Fruit fly (Drosophila melanogaster) whole organism, embryonic: ENCODE results near the gene uif.
A peak's percentile ranks its signal among the peaks of the same experiment; 100 is the strongest.

Experiments used
- B-H1 ChIP-seq: fragments of 200-800 bp; sonication (Bioruptor generic); IDR thresholded peaks from 3 replicates; pipeline ENCODE4 v1.3.6; 2022; ENCODE audit warnings: missing biosample characterization, missing genetic modification characterization
- BEAF-32 ChIP-seq: fragments of 200-800 bp; sonication (Bioruptor generic); optimal IDR thresholded peaks from 3 replicates; lab custom pipeline; 2017; ENCODE audit warnings: missing biosample characterization, missing genetic modification characterization, mild to moderate bottlenecking, moderate library complexity, missing genetic modification reagents
- Bgb ChIP-seq: fragments of 200-800 bp; sonication (Bioruptor generic); IDR thresholded peaks from 2 replicates; pipeline ENCODE4 v1.3.6; 2022; ENCODE audit warnings: missing biosample characterization, missing genetic modification characterization; ENCODE audit not compliant: partially characterized antibody
- Blimp-1 ChIP-seq: fragments of 200-800 bp; sonication (Bioruptor generic); optimal IDR thresholded peaks from 3 replicates; lab custom pipeline; 2018; ENCODE audit warnings: missing biosample characterization, missing genetic modification characterization, mild to moderate bottlenecking, moderate library complexity, missing genetic modification reagents
- CG10147 ChIP-seq: fragments of 200-800 bp; sonication (Bioruptor generic); optimal IDR thresholded peaks from 2 replicates; lab custom pipeline; 2019; ENCODE audit warnings: missing biosample characterization, mild to moderate bottlenecking, missing genetic modification characterization, moderate library complexity
- CG10543 ChIP-seq: fragments of 200-800 bp; sonication (Bioruptor generic); optimal IDR thresholded peaks from 3 replicates; lab custom pipeline; 2017; ENCODE audit warnings: missing biosample characterization, mild to moderate bottlenecking, missing genetic modification characterization, moderate library complexity
- CG14667 ChIP-seq: fragments of 200-800 bp; sonication (Bioruptor generic); IDR thresholded peaks from 2 replicates; pipeline ENCODE4 v1.3.6; 2022; ENCODE audit warnings: missing biosample characterization, missing genetic modification characterization
- CG14710 ChIP-seq: fragments of 200-800 bp; sonication (Bioruptor generic); optimal IDR thresholded peaks from 3 replicates; lab custom pipeline; 2019; ENCODE audit warnings: missing biosample characterization, mild to moderate bottlenecking, missing genetic modification characterization, moderate library complexity
- CG15011 ChIP-seq: fragments of 200-800 bp; sonication (Bioruptor generic); optimal IDR thresholded peaks from 3 replicates; lab custom pipeline; 2018; ENCODE audit warnings: missing biosample characterization, mild to moderate bottlenecking, missing genetic modification characterization
- CG17186 ChIP-seq: fragments of 200-800 bp; sonication (Bioruptor generic); optimal IDR thresholded peaks from 3 replicates; lab custom pipeline; 2017; ENCODE audit warnings: missing biosample characterization, missing genetic modification reagents, missing genetic modification characterization
- CG17568 ChIP-seq: fragments of 200-800 bp; sonication (Bioruptor generic); optimal IDR thresholded peaks from 2 replicates; lab custom pipeline; 2018; ENCODE audit warnings: missing biosample characterization, mild to moderate bottlenecking, missing genetic modification characterization, moderate library complexity
- CG2889 ChIP-seq: fragments of 200-800 bp; sonication (Bioruptor generic); IDR thresholded peaks from 3 replicates; pipeline ENCODE4 v1.3.6; 2022; ENCODE audit warnings: missing biosample characterization, missing genetic modification characterization
- CG32767 ChIP-seq: fragments of 200-800 bp; sonication (Bioruptor generic); IDR thresholded peaks from 2 replicates; pipeline ENCODE4 v1.3.6; 2022; ENCODE audit warnings: missing biosample characterization, missing genetic modification characterization
- CG34224 ChIP-seq: fragments of 200-800 bp; sonication (Bioruptor generic); IDR thresholded peaks from 3 replicates; pipeline ENCODE4 v1.3.6; 2022; ENCODE audit warnings: missing biosample characterization, missing genetic modification characterization; ENCODE audit not compliant: partially characterized antibody
- CG5180 ChIP-seq: fragments of 200-800 bp; sonication (Bioruptor generic); optimal IDR thresholded peaks from 3 replicates; lab custom pipeline; 2017; ENCODE audit warnings: missing biosample characterization, missing genetic modification characterization, mild to moderate bottlenecking, moderate library complexity, missing genetic modification reagents
- CG6689 ChIP-seq: fragments of 200-800 bp; sonication (Bioruptor generic); IDR thresholded peaks from 2 replicates; pipeline ENCODE4 v1.3.6; 2022; ENCODE audit warnings: missing biosample characterization, missing genetic modification characterization
- CG7556 ChIP-seq: fragments of 200-800 bp; sonication (Bioruptor generic); optimal IDR thresholded peaks from 2 replicates; lab custom pipeline; 2017; ENCODE audit warnings: missing biosample characterization, mild to moderate bottlenecking, missing genetic modification characterization
- CG7928 ChIP-seq: fragments of 200-800 bp; sonication (Bioruptor generic); optimal IDR thresholded peaks from 2 replicates; lab custom pipeline; 2017; ENCODE audit warnings: missing biosample characterization, mild to moderate bottlenecking, missing genetic modification characterization
- CG8281 ChIP-seq: fragments of 200-800 bp; sonication (Bioruptor generic); optimal IDR thresholded peaks from 2 replicates; lab custom pipeline; 2018; ENCODE audit warnings: missing biosample characterization, mild to moderate bottlenecking, missing genetic modification characterization, moderate library complexity
- CG8924 ChIP-seq: fragments of 200-800 bp; optimal IDR thresholded peaks from 3 replicates; lab custom pipeline; 2019; ENCODE audit warnings: missing biosample characterization, mild to moderate bottlenecking, missing genetic modification characterization, moderate library complexity
- Deaf1 ChIP-seq: fragments of 200-800 bp; optimal IDR thresholded peaks from 3 replicates; lab custom pipeline; 2019; ENCODE audit warnings: missing biosample characterization, mild to moderate bottlenecking, missing genetic modification characterization, moderate library complexity
- Dp ChIP-seq: fragments of 200-800 bp; sonication (Bioruptor generic); optimal IDR thresholded peaks from 2 replicates; lab custom pipeline; 2018; ENCODE audit warnings: missing biosample characterization, mild to moderate bottlenecking, missing genetic modification characterization, moderate library complexity
- HLHmδ ChIP-seq: fragments of 200-800 bp; sonication (Bioruptor generic); optimal IDR thresholded peaks from 2 replicates; lab custom pipeline; 2018; ENCODE audit warnings: missing biosample characterization, mild to moderate bottlenecking, missing genetic modification characterization, moderate library complexity
- Kr ChIP-seq: fragments of 200-800 bp; sonication (Bioruptor generic); optimal IDR thresholded peaks from 2 replicates; lab custom pipeline; 2017; ENCODE audit warnings: missing biosample characterization, mild to moderate bottlenecking, missing genetic modification characterization
- Meics ChIP-seq: fragments of 200-800 bp; sonication (Bioruptor generic); optimal IDR thresholded peaks from 2 replicates; lab custom pipeline; 2017; ENCODE audit warnings: missing biosample characterization, mild to moderate bottlenecking, missing genetic modification characterization
- NC2β ChIP-seq: fragments of 200-800 bp; sonication (Bioruptor generic); optimal IDR thresholded peaks from 2 replicates; lab custom pipeline; 2016; ENCODE audit warnings: missing biosample characterization, missing genetic modification characterization
- NK7.1 ChIP-seq: fragments of 200-800 bp; sonication (Bioruptor generic); optimal IDR thresholded peaks from 3 replicates; lab custom pipeline; 2016; ENCODE audit warnings: missing biosample characterization, missing genetic modification characterization
- PHDP ChIP-seq: fragments of 200-800 bp; sonication (Bioruptor generic); optimal IDR thresholded peaks from 3 replicates; lab custom pipeline; 2018; ENCODE audit warnings: missing biosample characterization, mild to moderate bottlenecking, missing genetic modification characterization, moderate library complexity
- Ravus ChIP-seq: fragments of 200-800 bp; sonication (Bioruptor generic); IDR thresholded peaks from 2 replicates; pipeline ENCODE4 v1.3.6; 2022; ENCODE audit warnings: missing biosample characterization, missing genetic modification characterization
- Tbp ChIP-seq: fragments of >200 bp; optimal IDR thresholded peaks from 2 replicates; lab custom pipeline; 2018; ENCODE audit warnings: missing biosample characterization, missing genetic modification characterization
- Trl ChIP-seq, 3 experiments: fragments of >200 bp in 2 of 3; fragments of 200-800 bp in 1 of 3; sonication (Bioruptor generic) in 1 of 3; optimal IDR thresholded peaks; 2 replicates in 1 of 3; 3 replicates in 2 of 3; lab custom pipeline; 2016 to 2017; ENCODE audit warnings: missing biosample characterization in 1 of 3, missing genetic modification characterization in 1 of 3
- cad ChIP-seq: fragments of >200 bp; optimal IDR thresholded peaks from 2 replicates; lab custom pipeline; 2017; ENCODE audit warnings: missing biosample characterization, missing genetic modification characterization
- dpn ChIP-seq, 2 experiments: fragments of 200-800 bp; sonication (Bioruptor generic); optimal IDR thresholded peaks; 3 replicates each; lab custom pipeline; 2016; ENCODE audit warnings: missing biosample characterization in 2 of 2, missing genetic modification characterization in 2 of 2
- grau ChIP-seq: fragments of 200-800 bp; optimal IDR thresholded peaks from 3 replicates; lab custom pipeline; 2019; ENCODE audit warnings: missing biosample characterization, mild to moderate bottlenecking, missing genetic modification characterization, moderate library complexity
- gro ChIP-seq: fragments of 200-800 bp; sonication (Bioruptor generic); optimal IDR thresholded peaks from 2 replicates; lab custom pipeline; 2016; ENCODE audit warnings: missing biosample characterization, missing genetic modification characterization
- otp ChIP-seq: fragments of 200-800 bp; sonication (Bioruptor generic); IDR thresholded peaks from 3 replicates; pipeline ENCODE4, ENCODE4 v1.3.6; 2022; ENCODE audit warnings: missing biosample characterization, missing genetic modification characterization
- peb ChIP-seq: fragments of 200-800 bp; sonication (Bioruptor generic); IDR thresholded peaks from 2 replicates; pipeline ENCODE4 v1.3.6; 2022; ENCODE audit warnings: missing biosample characterization, missing genetic modification characterization
- pros ChIP-seq: fragments of 200-800 bp; sonication (Bioruptor generic); optimal IDR thresholded peaks from 3 replicates; lab custom pipeline; 2019; ENCODE audit warnings: missing biosample characterization, mild to moderate bottlenecking, missing genetic modification characterization, moderate library complexity
- pzg ChIP-seq: fragments of 200-800 bp; sonication (Bioruptor generic); optimal IDR thresholded peaks from 3 replicates; lab custom pipeline; 2018; ENCODE audit warnings: missing biosample characterization, mild to moderate bottlenecking, missing genetic modification characterization, moderate library complexity
- run ChIP-seq: fragments of 200-800 bp; sonication (Bioruptor generic); optimal IDR thresholded peaks from 3 replicates; lab custom pipeline; 2018; ENCODE audit warnings: missing biosample characterization, mild to moderate bottlenecking, missing genetic modification characterization
- sd ChIP-seq: fragments of 200-800 bp; sonication (Bioruptor generic); optimal IDR thresholded peaks from 3 replicates; lab custom pipeline; 2018; ENCODE audit warnings: missing biosample characterization, mild to moderate bottlenecking, missing genetic modification characterization, moderate library complexity
- sisA ChIP-seq: fragments of 200-800 bp; sonication (Bioruptor generic); IDR thresholded peaks from 2 replicates; pipeline ENCODE4 v1.3.6; 2022; ENCODE audit warnings: missing biosample characterization, missing genetic modification characterization
- sqz ChIP-seq: fragments of 200-800 bp; sonication (Bioruptor generic); optimal IDR thresholded peaks from 3 replicates; lab custom pipeline; 2018; ENCODE audit warnings: missing biosample characterization, mild to moderate bottlenecking, missing genetic modification characterization
- sr ChIP-seq: fragments of 200-800 bp; sonication (Bioruptor generic); IDR thresholded peaks from 3 replicates; pipeline ENCODE4 v1.3.6; 2022; ENCODE audit warnings: missing biosample characterization, missing genetic modification characterization
- stwl ChIP-seq: fragments of 200-800 bp; sonication (Bioruptor generic); optimal IDR thresholded peaks from 3 replicates; lab custom pipeline; 2018; ENCODE audit warnings: missing biosample characterization, mild to moderate bottlenecking, missing genetic modification characterization, moderate library complexity
- tll ChIP-seq, 2 experiments: fragments of 200-800 bp in 1 of 2; fragments of >200 bp in 1 of 2; sonication (Bioruptor generic) in 1 of 2; optimal IDR thresholded peaks; 2 replicates each; lab custom pipeline; 2017 to 2019; ENCODE audit warnings: missing biosample characterization in 2 of 2, missing genetic modification characterization in 2 of 2, mild to moderate bottlenecking in 1 of 2, moderate library complexity in 1 of 2
- trh ChIP-seq: fragments of 200-800 bp; sonication (Bioruptor generic); optimal IDR thresholded peaks from 2 replicates; lab custom pipeline; 2016; ENCODE audit warnings: missing biosample characterization, missing genetic modification characterization
- wek ChIP-seq: fragments of 200-800 bp; sonication (Bioruptor generic); optimal IDR thresholded peaks from 3 replicates; lab custom pipeline; 2018; ENCODE audit warnings: missing biosample characterization, mild to moderate bottlenecking, missing genetic modification characterization, moderate library complexity
- wor ChIP-seq: fragments of 200-800 bp; sonication (Bioruptor generic); IDR thresholded peaks from 2 replicates; pipeline ENCODE4 v1.3.6; 2022; ENCODE audit warnings: missing biosample characterization, missing genetic modification characterization

The uif gene

DNA sequence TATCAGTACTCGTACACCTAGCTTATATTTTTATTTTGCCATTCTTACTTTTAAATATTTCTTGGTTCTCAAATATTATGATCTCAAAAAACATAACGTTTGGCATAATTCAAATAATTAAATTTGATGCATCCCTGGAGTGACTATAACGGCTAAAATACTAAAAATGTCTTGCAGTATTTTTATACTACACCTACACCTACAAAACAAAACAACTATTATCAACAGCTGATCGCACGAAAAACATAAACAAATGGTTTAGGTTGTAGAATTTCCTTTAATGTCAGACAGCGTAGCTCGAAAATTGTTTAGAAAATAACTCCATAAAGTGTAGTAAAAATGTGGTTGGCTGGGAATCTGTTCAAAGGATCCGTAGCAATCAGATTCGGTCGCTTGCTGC is 3.0 kb upstream of the uif start, which contains the start of gene CG43322 (continued):
- TF ChIP-seq CG34224 (GFP tag; lab: Robert Waterston, UW), result 0 out of 3 replicates have a peak, but pooled peaks have one; percentile 17
- no peak for TF ChIP-seq CG17186
- TF ChIP-seq Ravus (GFP tag; lab: Robert Waterston, UW), result no peak
- TF ChIP-seq BEAF-32, result peak; percentile 1
- TF ChIP-seq Kr (GFP tag; lab: Kevin White, UChicago), result no peak
- peak; percentile 35 for TF ChIP-seq Dp
- TF ChIP-seq wek (GFP tag; lab: Kevin White, UChicago), result no peak
- peak; percentile 37 for TF ChIP-seq pzg (GFP tag; lab: Kevin White, UChicago)
- no peak for TF ChIP-seq gro (GFP tag; lab: Kevin White, UChicago)
- TF ChIP-seq CG5180 (GFP tag; lab: Kevin White, UChicago), result no peak
- no peak for TF ChIP-seq CG10147 (GFP tag; lab: Kevin White, UChicago)
- TF ChIP-seq CG2889, result no peak
- TF ChIP-seq CG7556, result no peak
- no peak for TF ChIP-seq HLHmδ (GFP tag; lab: Kevin White, UChicago)
- TF ChIP-seq NK7.1 (GFP tag; lab: Kevin White, UChicago), result no peak
- no peak for TF ChIP-seq grau (tag; lab: Kevin White, UChicago)
- TF ChIP-seq CG8924, result peak; percentile 38
- TF ChIP-seq pros (GFP tag; lab: Kevin White, UChicago), result no peak
- TF ChIP-seq sr (GFP tag; lab: Robert Waterston, UW), result no peak
- TF ChIP-seq Tbp (GFP tag; lab: Kevin White, UChicago), result no peak
- no peak for TF ChIP-seq CG6689 (GFP tag; lab: Robert Waterston, UW)
- TF ChIP-seq stwl (tag; lab: Kevin White, UChicago), result peak; percentile 45
- TF ChIP-seq CG14710, result peak; percentile 6
- peak; percentile 88 for TF ChIP-seq CG7928

DNA sequence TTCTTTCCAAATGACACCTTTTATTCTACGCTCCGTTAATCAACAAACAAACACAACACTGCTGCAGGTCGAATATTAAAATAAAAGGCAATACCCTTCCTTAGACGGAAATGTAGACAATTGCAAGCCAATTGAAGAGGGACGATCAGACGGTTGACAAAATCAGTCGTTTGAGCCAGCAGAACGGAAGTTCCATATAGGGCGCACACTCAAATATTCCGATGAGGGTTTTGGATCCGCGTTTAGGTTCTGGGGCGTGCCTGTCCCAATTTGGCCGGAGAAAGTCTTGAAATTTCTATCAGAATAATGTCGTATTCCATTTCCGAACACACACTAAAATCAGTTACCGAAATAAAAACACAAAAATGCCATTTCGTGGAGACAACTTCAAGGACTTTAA is 1.8 kb upstream of the uif start, which contains the start of gene CG43321:
TSS of gene CG43321 (plus strand) at position 301 of the 400 bp plus-strand sequence.
- no peak for TF ChIP-seq Trl (optimal IDR thresholded peaks at IDR 0.05; lab: Kevin White, UChicago)
- TF ChIP-seq Trl (GFP tag; optimal IDR thresholded peaks at IDR 0.05; lab: Kevin White, UChicago), result no peak
- TF ChIP-seq wor, result no peak
- no peak for TF ChIP-seq CG15011 (GFP tag; lab: Kevin White, UChicago)
- TF ChIP-seq Blimp-1 (GFP tag; lab: Kevin White, UChicago), result no peak
- no peak for TF ChIP-seq CG10543 (GFP tag; lab: Kevin White, UChicago)
- TF ChIP-seq CG17568 (GFP tag; lab: Kevin White, UChicago), result no peak
- TF ChIP-seq peb, result no peak
- no peak for TF ChIP-seq dpn (GFP tag; optimal IDR thresholded peaks at IDR 0.05; lab: Kevin White, UChicago)
- no peak for TF ChIP-seq B-H1 (GFP tag; lab: Robert Waterston, UW)
- TF ChIP-seq Deaf1 (tag; lab: Kevin White, UChicago), result no peak

DNA sequence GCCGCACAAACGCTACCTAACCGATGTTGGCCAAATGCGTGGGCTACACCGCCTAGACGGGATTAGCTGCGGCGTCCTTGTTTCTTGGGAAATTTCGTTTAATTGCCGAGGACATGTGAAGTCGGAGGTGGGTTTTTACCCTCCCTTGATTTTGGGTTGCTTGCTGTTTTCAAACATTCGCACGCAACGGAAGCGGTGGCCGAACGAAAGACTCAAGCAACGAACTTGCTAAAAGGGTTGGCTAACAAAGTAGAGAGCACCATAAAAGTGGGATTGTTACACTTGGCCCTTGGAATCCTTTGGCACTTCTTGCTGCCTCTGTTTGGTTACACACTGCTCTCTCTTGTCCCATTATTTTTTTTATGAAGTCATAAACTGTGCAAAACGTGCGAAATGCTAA is 354 bp upstream of the uif start:
- TF ChIP-seq run (tag; lab: Kevin White, UChicago), result no peak
- no peak for TF ChIP-seq Bgb (GFP tag; lab: Robert Waterston, UW)
- no peak for TF ChIP-seq CG32767 (GFP tag; lab: Robert Waterston, UW)
- no peak for TF ChIP-seq CG8281 (tag; lab: Kevin White, UChicago)
- TF ChIP-seq NC2β (GFP tag; lab: Kevin White, UChicago), result no peak
- TF ChIP-seq PHDP (tag; lab: Kevin White, UChicago), result no peak
- no peak for TF ChIP-seq sd
- TF ChIP-seq otp, result no peak
- no peak for TF ChIP-seq trh (GFP tag; lab: Kevin White, UChicago)
- peak; percentile 80 for TF ChIP-seq cad (GFP tag; lab: Kevin White, UChicago)
- TF ChIP-seq CG14667 (GFP tag; lab: Robert Waterston, UW), result no peak
- TF ChIP-seq tll (GFP tag; optimal IDR thresholded peaks at IDR 0.05; lab: Kevin White, UChicago), result peak in 1 of 2 experiments; percentile 81
- TF ChIP-seq sisA (GFP tag; lab: Robert Waterston, UW), result no peak
- TF ChIP-seq Kr (GFP tag; lab: Kevin White, UChicago), result peak; percentile 51
- TF ChIP-seq Meics (GFP tag; lab: Kevin White, UChicago), result no peak
- TF ChIP-seq CG14710, result no peak
- TF ChIP-seq sqz (GFP tag; lab: Kevin White, UChicago), result no peak
